Fruit fly (Drosophila melanogaster) whole organism, wandering third instar larva: ENCODE measurements around the gene Nepl15.

Experiments
- Abd-B ChIP-seq: fragments of >200 bp; optimal IDR thresholded peaks from 2 replicates; lab custom pipeline; 2017; ENCODE audit warnings: missing biosample characterization, missing genetic modification characterization
- Dfd ChIP-seq: fragments of >200 bp; optimal IDR thresholded peaks from 2 replicates; lab custom pipeline; 2017; ENCODE audit warnings: missing biosample characterization, missing genetic modification characterization
- GATAd ChIP-seq: sonication (Bioruptor generic); optimal IDR thresholded peaks from 2 replicates; lab custom pipeline; 2016; ENCODE audit warnings: missing biosample characterization, missing genetic modification characterization
- HLH106 ChIP-seq: fragments of 200-800 bp; optimal IDR thresholded peaks from 3 replicates; lab custom pipeline; 2019; ENCODE audit warnings: missing biosample characterization, mild to moderate bottlenecking, missing genetic modification characterization, moderate library complexity
- Hnf4 ChIP-seq: fragments of 200-800 bp; sonication (Bioruptor generic); optimal IDR thresholded peaks from 2 replicates; lab custom pipeline; 2016; ENCODE audit warnings: missing biosample characterization, mild to moderate bottlenecking, missing genetic modification characterization
- Hr78 ChIP-seq: fragments of >200 bp; optimal IDR thresholded peaks from 2 replicates; lab custom pipeline; 2017; ENCODE audit warnings: missing biosample characterization, missing genetic modification characterization
- Hr83 ChIP-seq: fragments of 200-300 bp; sonication (Bioruptor generic); optimal IDR thresholded peaks from 2 replicates; lab custom pipeline; 2016; ENCODE audit warnings: missing biosample characterization, mild to moderate bottlenecking, missing genetic modification characterization, moderate library complexity; ENCODE audit not compliant: poor library complexity, severe bottlenecking
- Jra ChIP-seq: sonication (Bioruptor generic); optimal IDR thresholded peaks from 2 replicates; lab custom pipeline; 2016; ENCODE audit warnings: missing biosample characterization, missing genetic modification characterization
- Mio ChIP-seq: sonication (Bioruptor generic); optimal IDR thresholded peaks from 2 replicates; lab custom pipeline; 2016; ENCODE audit warnings: missing biosample characterization, missing genetic modification characterization
- Myc ChIP-seq: fragments of >200 bp; optimal IDR thresholded peaks from 2 replicates; lab custom pipeline; 2017
- N ChIP-seq: fragments of >200 bp; optimal IDR thresholded peaks from 2 replicates; lab custom pipeline; 2018; ENCODE audit warnings: missing biosample characterization, missing external identifiers, missing genetic modification characterization
- OdsH ChIP-seq: fragments of 200-800 bp; sonication (Bioruptor generic); optimal IDR thresholded peaks from 2 replicates; lab custom pipeline; 2016; ENCODE audit warnings: missing biosample characterization, mild to moderate bottlenecking, missing genetic modification characterization
- Rel ChIP-seq, 2 experiments: fragments of 200-800 bp; sonication (Bioruptor generic) in 1 of 2; optimal IDR thresholded peaks; 2 replicates in 1 of 2; 3 replicates in 1 of 2; lab custom pipeline; 2016 to 2019; ENCODE audit warnings: mild to moderate bottlenecking in 2 of 2, missing biosample characterization in 2 of 2, missing genetic modification characterization in 2 of 2, moderate library complexity in 1 of 2
- Sp1 ChIP-seq: fragments of 200-800 bp; sonication (Bioruptor generic); optimal IDR thresholded peaks from 3 replicates; lab custom pipeline; 2019; ENCODE audit warnings: missing biosample characterization, mild to moderate bottlenecking, missing genetic modification characterization, moderate library complexity
- Vsx2 ChIP-seq: fragments of 200-300, 225-300 bp; sonication (Bioruptor generic); optimal IDR thresholded peaks from 2 replicates; lab custom pipeline; 2018; ENCODE audit warnings: missing biosample characterization, missing genetic modification characterization; ENCODE audit not compliant: partially characterized antibody
- br ChIP-seq: fragments of 200-800 bp; sonication (Bioruptor generic); optimal IDR thresholded peaks from 2 replicates; lab custom pipeline; 2016; ENCODE audit warnings: missing biosample characterization, missing genetic modification characterization
- brk ChIP-seq: fragments of 200-800 bp; sonication (Bioruptor generic); optimal IDR thresholded peaks from 2 replicates; lab custom pipeline; 2016; ENCODE audit warnings: missing biosample characterization, mild to moderate bottlenecking, missing genetic modification characterization
- dl ChIP-seq, 2 experiments: fragments of 175-275, 200-275 bp in 1 of 2; fragments of 200-275 bp in 1 of 2; sonication (Bioruptor generic); optimal IDR thresholded peaks; lab custom pipeline; 2018; ENCODE audit warnings: mild to moderate bottlenecking in 2 of 2, missing biosample characterization in 2 of 2, missing genetic modification characterization in 2 of 2, moderate library complexity in 2 of 2; ENCODE audit not compliant: partially characterized antibody in 2 of 2, insufficient read depth in 1 of 2
- dmrt93B ChIP-seq: fragments of 200-800 bp; sonication (Bioruptor generic); optimal IDR thresholded peaks from 2 replicates; lab custom pipeline; 2018; ENCODE audit warnings: missing biosample characterization, mild to moderate bottlenecking, missing genetic modification characterization
- dsf ChIP-seq: sonication (Bioruptor generic); optimal IDR thresholded peaks from 2 replicates; lab custom pipeline; 2016; ENCODE audit warnings: missing biosample characterization, missing genetic modification characterization, borderline replicate concordance
- ey ChIP-seq: fragments of 200-800 bp; sonication (Bioruptor generic); optimal IDR thresholded peaks from 2 replicates; lab custom pipeline; 2016; ENCODE audit warnings: missing biosample characterization, missing genetic modification characterization
- foxo ChIP-seq, 2 experiments: fragments of 200-800 bp; sonication (Bioruptor generic); optimal IDR thresholded peaks; 2 replicates in 1 of 2; 3 replicates in 1 of 2; lab custom pipeline; 2016 to 2017; ENCODE audit warnings: missing biosample characterization in 2 of 2, missing genetic modification characterization in 2 of 2
- lola ChIP-seq: fragments of >200 bp; optimal IDR thresholded peaks from 2 replicates; lab custom pipeline; 2017; ENCODE audit warnings: missing biosample characterization, missing genetic modification characterization
- rgr ChIP-seq: fragments of 200-800 bp; sonication (Bioruptor generic); optimal IDR thresholded peaks from 3 replicates; lab custom pipeline; 2016; ENCODE audit warnings: missing biosample characterization, mild to moderate bottlenecking, missing genetic modification characterization
- sage ChIP-seq: fragments of 200-800 bp; sonication (Bioruptor generic); optimal IDR thresholded peaks from 2 replicates; lab custom pipeline; 2016; ENCODE audit warnings: missing biosample characterization, mild to moderate bottlenecking, missing genetic modification characterization
- sv ChIP-seq: fragments of 200-800 bp; sonication (Bioruptor generic); optimal IDR thresholded peaks from 3 replicates; lab custom pipeline; 2016; ENCODE audit warnings: missing biosample characterization, missing genetic modification characterization
- tai ChIP-seq: sonication (Bioruptor generic); optimal IDR thresholded peaks from 2 replicates; lab custom pipeline; 2016; ENCODE audit warnings: missing biosample characterization, missing genetic modification characterization
- usp ChIP-seq: fragments of >200 bp; optimal IDR thresholded peaks from 2 replicates; lab custom pipeline; 2017; ENCODE audit warnings: missing biosample characterization, missing genetic modification characterization
- woc ChIP-seq: sonication (Bioruptor generic); optimal IDR thresholded peaks from 2 replicates; lab custom pipeline; 2016; ENCODE audit warnings: missing biosample characterization, mild to moderate bottlenecking, missing genetic modification characterization

Nepl15 gene

DNA sequence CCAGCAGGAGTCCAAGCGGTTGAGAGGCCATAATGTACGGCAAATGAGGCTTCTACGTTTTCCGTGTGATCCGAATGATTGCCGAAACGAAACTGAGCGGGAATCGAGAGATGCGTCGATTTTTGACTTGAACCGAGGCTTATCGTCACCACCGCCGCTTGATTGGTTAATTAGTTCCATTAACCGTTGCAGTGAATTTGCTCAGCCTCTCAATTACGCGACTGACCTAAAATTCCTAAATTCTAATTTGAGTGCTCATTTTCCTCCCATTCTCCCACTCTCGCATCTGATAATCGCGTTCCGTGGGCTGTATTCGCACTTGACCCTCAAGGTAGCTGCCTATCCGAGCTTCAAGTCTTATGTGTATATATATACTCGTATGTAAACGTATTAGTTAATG, at the start of gene Nepl15:
Gene Nepl15 (minus strand): TSS at position 101 of the 400 bp plus-strand sequence.
- TF ChIP-seq woc (GFP tag; lab: Kevin White, UChicago): no peak
- TF ChIP-seq N: no peak
- no peak for TF ChIP-seq Abd-B (GFP tag; lab: Kevin White, UChicago)
- TF ChIP-seq dsf (GFP tag; lab: Kevin White, UChicago): no peak
- no peak for TF ChIP-seq rgr (GFP tag; lab: Kevin White, UChicago)
- no peak for TF ChIP-seq usp
- no peak for TF ChIP-seq foxo (GFP tag; optimal IDR thresholded peaks at IDR 0.05; lab: Kevin White, UChicago)
- no peak for TF ChIP-seq dmrt93B (GFP tag; lab: Kevin White, UChicago)
- no peak for TF ChIP-seq HLH106
- TF ChIP-seq Dfd (GFP tag; lab: Kevin White, UChicago): no peak
- no peak for TF ChIP-seq Hnf4 (GFP tag; lab: Kevin White, UChicago)
- no peak for TF ChIP-seq ey (GFP tag; lab: Kevin White, UChicago)
- no peak for TF ChIP-seq br
- TF ChIP-seq lola: no peak
- TF ChIP-seq Rel (GFP tag; optimal IDR thresholded peaks at IDR 0.05; lab: Kevin White, UChicago): no peak
- no peak for TF ChIP-seq Rel (tag; optimal IDR thresholded peaks at IDR 0.05; lab: Kevin White, UChicago)

DNA sequence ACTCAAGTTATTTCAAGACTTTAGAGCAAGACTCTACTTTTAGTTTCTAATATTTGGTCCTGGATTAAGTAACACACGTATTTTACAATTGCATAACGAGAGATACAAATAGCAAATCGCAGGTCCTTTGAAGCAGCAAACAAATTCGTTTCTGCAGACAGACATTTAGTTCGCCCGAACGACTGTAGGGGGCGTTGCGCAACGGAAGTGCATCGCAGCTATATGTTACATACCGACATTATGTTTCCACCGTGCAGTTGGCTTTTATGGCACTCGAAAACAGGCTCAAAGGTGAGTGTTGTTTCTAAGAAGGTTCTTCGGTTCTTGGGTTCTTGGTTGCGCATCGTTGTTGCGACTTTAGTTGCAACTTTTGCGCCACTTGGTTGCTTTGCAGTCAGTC, 44.3 kb upstream of the Nepl15 start:
- TF ChIP-seq Jra (GFP tag; lab: Kevin White, UChicago): no peak
- no peak for TF ChIP-seq sage (GFP tag; lab: Kevin White, UChicago)
- TF ChIP-seq Mio (GFP tag; lab: Kevin White, UChicago): no peak
- no peak for TF ChIP-seq ey (GFP tag; lab: Kevin White, UChicago)
- no peak for TF ChIP-seq Sp1 (GFP tag; lab: Kevin White, UChicago)
- TF ChIP-seq Hr83 (GFP tag; lab: Kevin White, UChicago): no peak
- TF ChIP-seq Myc: no peak
- TF ChIP-seq Vsx2 (GFP tag; lab: Kevin White, UChicago): no peak
- no peak for TF ChIP-seq dl (GFP tag; optimal IDR thresholded peaks at IDR 0.05; lab: Kevin White, UChicago; ENCODE audit: insufficient read depth in 1 of 2, partially characterized antibody in 2 of 2)
- TF ChIP-seq OdsH: no peak
- TF ChIP-seq dsf (GFP tag; lab: Kevin White, UChicago): no peak
- TF ChIP-seq Hr78 (GFP tag; lab: Kevin White, UChicago): no peak
- TF ChIP-seq brk: no peak
- no peak for TF ChIP-seq tai

DNA sequence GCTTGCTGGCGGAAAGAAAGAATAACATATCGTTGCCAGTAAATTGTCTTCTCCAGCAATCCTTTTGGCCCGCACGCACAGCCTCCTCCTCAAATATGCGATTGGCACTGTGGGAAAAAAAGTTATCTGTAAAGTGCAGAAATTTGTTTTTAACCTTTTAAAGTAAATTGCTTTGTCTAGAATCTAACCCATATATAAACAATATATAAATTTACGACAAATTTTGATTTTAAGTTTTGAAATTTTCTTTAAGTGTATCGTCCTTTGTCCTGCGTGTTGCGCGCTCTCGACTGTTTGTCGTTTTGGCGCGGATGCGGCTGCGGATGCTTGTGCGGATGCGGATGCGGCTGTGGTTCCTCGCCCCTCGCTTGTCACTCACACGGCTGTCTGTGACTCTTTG, 41.2 kb upstream of the Nepl15 start:
- TF ChIP-seq HLH106 (no peak), woc (GFP tag; lab: Kevin White, UChicago) (no peak), sv (GFP tag; lab: Kevin White, UChicago) (no peak), OdsH (no peak), Hr83 (GFP tag; lab: Kevin White, UChicago) (no peak), Myc (no peak), Jra (GFP tag; lab: Kevin White, UChicago) (no peak), tai (no peak), N (no peak)

DNA sequence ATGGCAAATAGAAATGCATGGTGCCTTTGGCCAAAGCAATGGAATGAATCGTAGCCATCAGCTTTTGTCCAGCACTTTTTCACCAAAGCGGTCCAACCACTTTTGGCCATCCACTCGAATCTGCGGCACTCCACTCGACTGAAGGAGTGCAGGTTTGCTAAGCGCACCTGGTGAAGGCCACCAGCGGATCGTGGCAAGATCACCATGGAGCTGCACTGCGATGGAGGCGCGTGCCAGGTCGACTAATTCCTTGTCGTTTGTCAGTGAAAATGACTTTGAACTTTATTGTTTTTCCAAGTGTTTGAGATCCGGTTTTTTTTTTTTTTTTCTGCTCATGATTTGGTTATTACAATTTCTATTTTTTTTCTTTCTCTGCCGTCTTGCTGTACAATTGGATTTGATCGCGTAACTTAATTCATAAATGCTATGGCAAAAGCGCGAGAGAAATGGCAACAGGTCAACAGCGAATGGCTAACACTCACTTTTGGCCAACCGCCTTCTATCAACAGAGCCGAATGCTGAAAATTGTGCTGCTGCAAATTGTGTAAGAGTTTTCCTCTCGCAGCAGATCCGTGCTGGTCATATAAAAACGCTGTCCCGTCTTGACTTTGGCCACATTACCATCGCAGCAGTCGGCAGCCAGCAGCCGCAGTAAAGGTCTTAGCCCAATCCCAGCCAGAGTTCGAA, 37.8 kb upstream of the Nepl15 start, which contains the start of gene CG7031:
Gene CG7031 (plus strand): TSS at position 637 of the 687 bp plus-strand sequence.
- TF ChIP-seq Vsx2 (GFP tag; lab: Kevin White, UChicago) (no peak), GATAd (GFP tag; lab: Kevin White, UChicago) (no peak), lola (no peak), dl (GFP tag; optimal IDR thresholded peaks at IDR 0.05; lab: Kevin White, UChicago; ENCODE audit: insufficient read depth in 1 of 2, partially characterized antibody in 2 of 2) (no peak), dmrt93B (GFP tag; lab: Kevin White, UChicago) (no peak), foxo (GFP tag; optimal IDR thresholded peaks at IDR 0.05; lab: Kevin White, UChicago) (no peak)

DNA sequence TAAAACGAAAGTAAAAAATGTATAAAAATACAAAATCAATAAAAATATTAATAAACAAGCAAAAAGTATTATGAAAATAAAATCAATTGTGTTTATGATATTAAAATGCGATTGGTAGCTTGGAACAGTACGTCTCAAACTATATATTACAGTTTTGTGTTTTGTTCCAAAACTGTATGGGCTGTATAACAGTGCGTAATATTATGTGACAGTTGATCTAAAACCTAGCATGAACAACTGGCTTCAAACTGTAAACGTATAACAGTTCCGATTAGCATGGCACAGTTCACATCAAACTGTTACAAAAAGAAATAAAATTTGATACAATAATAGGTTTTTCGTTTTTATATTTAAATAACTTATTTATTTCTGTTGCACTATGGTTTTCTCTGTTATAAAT, 28.0 kb upstream of the Nepl15 start:
- TF ChIP-seq Myc: peak; percentile 96
- no peak for TF ChIP-seq GATAd (GFP tag; lab: Kevin White, UChicago)
